Worm (Caenorhabditis elegans) whole organism, late embryonic: ENCODE measurements around the gene srsx-1.

Experiments used
- Y22D7AL.16 ChIP-seq: sonication (generic microtip); optimal IDR thresholded peaks from 2 replicates; lab custom pipeline; 2016; ENCODE audit warnings: missing genetic modification characterization, missing compliant biosample characterization
- ama-1 ChIP-seq: fragments of 150-350 bp; optimal IDR thresholded peaks from 2 replicates; lab custom pipeline; 2014
- ceh-18 ChIP-seq: sonication (generic microtip); optimal IDR thresholded peaks from 2 replicates; lab custom pipeline; 2016; ENCODE audit warnings: missing genetic modification characterization, missing compliant biosample characterization
- ceh-30 ChIP-seq: fragments of 150-350 bp; optimal IDR thresholded peaks from 2 replicates; lab custom pipeline; 2014; ENCODE audit warnings: missing biosample characterization, missing genetic modification characterization
- ceh-31 ChIP-seq: sonication (generic microtip); optimal IDR thresholded peaks from 2 replicates; lab custom pipeline; 2016; ENCODE audit warnings: missing genetic modification characterization, missing compliant biosample characterization
- ceh-34 ChIP-seq: sonication (generic microtip); optimal IDR thresholded peaks from 2 replicates; lab custom pipeline; 2016; ENCODE audit warnings: mild to moderate bottlenecking, missing genetic modification characterization, missing compliant biosample characterization
- ceh-45 ChIP-seq: fragments of 200-800 bp; sonication (Bioruptor generic); IDR thresholded peaks from 2 replicates; pipeline ENCODE4 v1.3.6; 2022; ENCODE audit warnings: missing genetic modification reagents, missing genetic modification characterization, missing compliant biosample characterization
- ceh-48 ChIP-seq: sonication (generic microtip); optimal IDR thresholded peaks from 2 replicates; lab custom pipeline; 2016; ENCODE audit warnings: missing genetic modification characterization, inconsistent platforms, missing compliant biosample characterization
- dve-1 ChIP-seq: sonication (generic microtip); optimal IDR thresholded peaks from 2 replicates; lab custom pipeline; 2017; ENCODE audit warnings: antibody characterized with exemption, mild to moderate bottlenecking, missing genetic modification characterization, missing compliant biosample characterization
- elt-2 ChIP-seq: sonication (generic microtip); optimal IDR thresholded peaks from 2 replicates; lab custom pipeline; 2016; ENCODE audit warnings: missing genetic modification reagents, missing genetic modification characterization, missing compliant biosample characterization
- elt-4 ChIP-seq: sonication (generic microtip); optimal IDR thresholded peaks from 2 replicates; lab custom pipeline; 2016; ENCODE audit warnings: missing genetic modification characterization, missing compliant biosample characterization
- ets-4 ChIP-seq: sonication (generic microtip); optimal IDR thresholded peaks from 2 replicates; lab custom pipeline; 2016; ENCODE audit warnings: missing genetic modification characterization, missing compliant biosample characterization
- eyg-1 ChIP-seq: sonication (generic microtip); optimal IDR thresholded peaks from 2 replicates; lab custom pipeline; 2016; ENCODE audit warnings: missing genotype, missing genetic modification characterization, missing compliant biosample characterization
- fax-1 ChIP-seq: sonication (generic microtip); optimal IDR thresholded peaks from 2 replicates; lab custom pipeline; 2016; ENCODE audit warnings: missing genotype, missing genetic modification characterization, missing compliant biosample characterization
- hlh-13 ChIP-seq: fragments of 200-800 bp; sonication (Bioruptor generic); optimal IDR thresholded peaks from 2 replicates; lab custom pipeline; 2018; ENCODE audit warnings: mild to moderate bottlenecking, missing genetic modification characterization, missing compliant biosample characterization
- hlh-15 ChIP-seq: sonication (generic microtip); optimal IDR thresholded peaks from 2 replicates; lab custom pipeline; 2016; ENCODE audit warnings: missing genetic modification characterization, missing compliant biosample characterization
- hlh-6 ChIP-seq: sonication (generic microtip); optimal IDR thresholded peaks from 2 replicates; lab custom pipeline; 2016; ENCODE audit warnings: missing genotype, missing genetic modification characterization, missing compliant biosample characterization
- lim-6 ChIP-seq: sonication (generic microtip); optimal IDR thresholded peaks from 2 replicates; lab custom pipeline; 2016; ENCODE audit warnings: missing genetic modification characterization, missing compliant biosample characterization
- lin-11 ChIP-seq: fragments of 200-800 bp; sonication (Bioruptor generic); optimal IDR thresholded peaks from 2 replicates; lab custom pipeline; 2018; ENCODE audit warnings: mild to moderate bottlenecking, missing genetic modification characterization, missing compliant biosample characterization
- madf-2 ChIP-seq: sonication (generic microtip); optimal IDR thresholded peaks from 2 replicates; lab custom pipeline; 2017; ENCODE audit warnings: missing genetic modification characterization, missing compliant biosample characterization
- nfya-1 ChIP-seq: sonication (generic microtip); optimal IDR thresholded peaks from 2 replicates; lab custom pipeline; 2017; ENCODE audit warnings: missing genetic modification characterization, mild to moderate bottlenecking, missing compliant biosample characterization, antibody characterized with exemption, moderate library complexity
- nhr-232 ChIP-seq: sonication (generic microtip); optimal IDR thresholded peaks from 2 replicates; lab custom pipeline; 2016; ENCODE audit warnings: missing genetic modification characterization, missing compliant biosample characterization
- npax-4 ChIP-seq: sonication (generic microtip); optimal IDR thresholded peaks from 2 replicates; lab custom pipeline; 2016; ENCODE audit warnings: missing genetic modification characterization, missing compliant biosample characterization
- odd-2 ChIP-seq: sonication (generic microtip); optimal IDR thresholded peaks from 2 replicates; lab custom pipeline; 2017; ENCODE audit warnings: antibody characterized with exemption, mild to moderate bottlenecking, missing genetic modification characterization, missing compliant biosample characterization
- pat-9 ChIP-seq: fragments of 200-800 bp; sonication (Bioruptor generic); optimal IDR thresholded peaks from 2 replicates; lab custom pipeline; 2018; ENCODE audit warnings: mild to moderate bottlenecking, missing genetic modification characterization, moderate library complexity, missing compliant biosample characterization
- pax-1 ChIP-seq: fragments of 150-350 bp; optimal IDR thresholded peaks from 2 replicates; lab custom pipeline; 2014; ENCODE audit warnings: missing biosample characterization, missing genetic modification characterization
- pha-4 ChIP-seq: fragments of 150-350 bp; optimal IDR thresholded peaks from 2 replicates; lab custom pipeline; 2018; ENCODE audit warnings: missing biosample characterization, missing genetic modification reagents, missing genetic modification characterization
- pros-1 ChIP-seq: fragments of 150-350 bp; optimal IDR thresholded peaks from 2 replicates; lab custom pipeline; 2014; ENCODE audit warnings: missing biosample characterization, missing genetic modification reagents, missing genetic modification characterization
- ref-2 ChIP-seq: sonication (generic microtip); optimal IDR thresholded peaks from 2 replicates; lab custom pipeline; 2016; ENCODE audit warnings: missing genetic modification characterization, missing compliant biosample characterization
- sox-4 ChIP-seq: sonication (generic microtip); optimal IDR thresholded peaks from 2 replicates; lab custom pipeline; 2017; ENCODE audit warnings: mild to moderate bottlenecking, missing genetic modification characterization, inconsistent platforms, missing compliant biosample characterization
- tbx-2 ChIP-seq: sonication (generic microtip); optimal IDR thresholded peaks from 2 replicates; lab custom pipeline; 2016; ENCODE audit warnings: missing genetic modification characterization, missing compliant biosample characterization
- ttx-3 ChIP-seq: sonication (generic microtip); optimal IDR thresholded peaks from 2 replicates; lab custom pipeline; 2016; ENCODE audit warnings: missing genetic modification reagents, missing genetic modification characterization, missing compliant biosample characterization
- unc-3 ChIP-seq, 2 experiments: fragments of 200-800 bp in 1 of 2; sonication (Bioruptor generic) in 1 of 2; sonication (generic microtip) in 1 of 2; conservative IDR thresholded peaks in 1 of 2; optimal IDR thresholded peaks in 1 of 2; 2 replicates each; pipeline versions ENCODE4 v1.3.6 to Lab custom; 2016 to 2022; ENCODE audit warnings: missing compliant biosample characterization in 2 of 2, missing genetic modification characterization in 2 of 2, missing genetic modification reagents in 1 of 2
- unc-42 ChIP-seq: sonication (generic microtip); optimal IDR thresholded peaks from 2 replicates; lab custom pipeline; 2016; ENCODE audit warnings: missing genotype, missing genetic modification characterization, missing compliant biosample characterization
- unc-55 ChIP-seq: sonication (generic microtip); optimal IDR thresholded peaks from 2 replicates; lab custom pipeline; 2017; ENCODE audit warnings: missing biosample characterization, missing genetic modification reagents, missing genetic modification characterization

srsx-1 gene

ce11 chrV:17177967-17178366 is at the start of gene srsx-1:
srsx-1 (minus strand) TSS chrV:17178067.
- no peak for TF ChIP-seq tbx-2 (tag; lab: Kevin White, UChicago)
- no peak for TF ChIP-seq ama-1 (lab: Kevin White, UChicago)
- TF ChIP-seq lin-11: no peak
- no peak for TF ChIP-seq lim-6 (tag; lab: Kevin White, UChicago)
- TF ChIP-seq pros-1 (tag; lab: Kevin White, UChicago): no peak
- TF ChIP-seq unc-55 (GFP tag; lab: Kevin White, UChicago): no peak
- no peak for TF ChIP-seq ceh-48
- TF ChIP-seq, all 69 proteins: peak for 0

DNA sequence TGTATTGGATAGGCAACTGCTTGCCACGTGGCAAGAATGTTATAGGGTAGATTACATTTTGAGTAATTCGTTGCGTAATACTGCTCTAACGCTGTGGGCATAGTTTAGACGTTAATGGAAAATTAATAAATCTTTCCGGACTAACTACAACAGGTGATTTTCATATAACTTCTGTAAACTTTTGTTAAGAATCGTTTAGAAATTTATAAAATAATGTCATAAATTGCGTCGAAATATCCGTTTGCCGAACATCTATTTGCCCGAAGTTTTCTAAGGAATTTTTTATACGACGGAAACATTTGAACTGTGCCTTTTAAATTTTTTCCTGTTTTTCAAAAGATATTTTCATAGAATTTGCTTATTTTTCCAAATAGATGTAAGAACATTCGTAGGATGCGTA is 48.3 kb upstream of the srsx-1 start, which contains the start of gene srh-112:
Gene srh-112, minus strand, starts transcription at position 101 of the 400 bp plus-strand sequence.
- TF ChIP-seq pat-9 (tag; lab: Kevin White, UChicago): no peak

ce11 chrV:17225389-17225788 is 47.5 kb upstream of the srsx-1 start, which contains the start of gene scl-25:
scl-25 (plus strand) TSS chrV:17225689.
- TF ChIP-seq unc-3 (GFP tag; conservative IDR thresholded peaks at IDR 0.05; lab: Robert Waterston, UW): no peak
- TF ChIP-seq unc-3 (tag; optimal IDR thresholded peaks at IDR 0.05; lab: Kevin White, UChicago): no peak
- TF ChIP-seq dve-1: no peak
- no peak for TF ChIP-seq tbx-2 (tag; lab: Kevin White, UChicago)
- no peak for TF ChIP-seq Y22D7AL.16
- no peak for TF ChIP-seq ceh-31 (tag; lab: Kevin White, UChicago)
- no peak for TF ChIP-seq ets-4 (tag; lab: Kevin White, UChicago)
- no peak for TF ChIP-seq ceh-30

- TF ChIP-seq elt-4 (tag; lab: Kevin White, UChicago): no peak
- no peak for TF ChIP-seq ceh-45 (GFP tag; lab: Robert Waterston, UW)
- TF ChIP-seq elt-2 (tag; lab: Kevin White, UChicago): no peak
- no peak for TF ChIP-seq pha-4 (tag; lab: Kevin White, UChicago)
- TF ChIP-seq Y22D7AL.16: no peak
- TF ChIP-seq hlh-6 (tag; lab: Kevin White, UChicago): no peak
- no peak for TF ChIP-seq hlh-13 (GFP tag; lab: Kevin White, UChicago)
- TF ChIP-seq hlh-15 (tag; lab: Kevin White, UChicago): no peak
- no peak for TF ChIP-seq ceh-34 (tag; lab: Kevin White, UChicago)
- no peak for TF ChIP-seq fax-1 (tag; lab: Kevin White, UChicago)
- no peak for TF ChIP-seq sox-4 (tag; lab: Kevin White, UChicago)
- TF ChIP-seq odd-2: no peak
- TF ChIP-seq nhr-232 (tag; lab: Kevin White, UChicago): no peak
- no peak for TF ChIP-seq eyg-1 (tag; lab: Kevin White, UChicago)
- TF ChIP-seq pros-1 (tag; lab: Kevin White, UChicago): no peak
- TF ChIP-seq unc-42: no peak
- TF ChIP-seq pax-1 (tag; lab: Kevin White, UChicago): no peak
- no peak for TF ChIP-seq nfya-1 (tag; lab: Kevin White, UChicago)
- TF ChIP-seq, all 69 proteins: peak for 0
These were observed 45.4 kb upstream of the srsx-1 start, which contains the start of gene srh-252 for ce11 chrV:17223305-17223704. srh-252 (minus strand) TSS chrV:17223405.

- TF ChIP-seq hlh-15 (tag; lab: Kevin White, UChicago): no peak
- TF ChIP-seq ref-2: no peak
- no peak for TF ChIP-seq npax-4 (tag; lab: Kevin White, UChicago)
- no peak for TF ChIP-seq ceh-18 (tag; lab: Kevin White, UChicago)
- no peak for TF ChIP-seq madf-2 (tag; lab: Kevin White, UChicago)
- TF ChIP-seq ttx-3: no peak
- no peak for TF ChIP-seq fax-1 (tag; lab: Kevin White, UChicago)
- TF ChIP-seq unc-42: no peak
- no peak for TF ChIP-seq odd-2
- TF ChIP-seq, all 69 proteins: peak for 0
These were observed 42.5 kb upstream of the srsx-1 start, which contains the start of gene srh-109 for ce11 chrV:17220345-17220744. srh-109 (minus strand) TSS chrV:17220445.
